Worm (Caenorhabditis elegans) whole organism, midembryonic: ENCODE measurements around the gene C53A5.17.

ENCODE experiments used
- T22C8.4 ChIP-seq: fragments of 200-800 bp; sonication (Bioruptor generic); IDR thresholded peaks from 2 replicates; pipeline ENCODE4 v1.3.6; 2022; ENCODE audit warnings: missing genetic modification characterization, missing compliant biosample characterization
- flt-1 ChIP-seq: fragments of 200-800 bp; sonication (Bioruptor generic); IDR thresholded peaks from 2 replicates; pipeline ENCODE4 v1.3.6; 2022; ENCODE audit warnings: missing genetic modification characterization, missing compliant biosample characterization
- klf-2 ChIP-seq: fragments of 200-800 bp; sonication (Bioruptor generic); conservative IDR thresholded peaks from 2 replicates; pipeline ENCODE4 v1.3.6; 2022; ENCODE audit warnings: missing genetic modification reagents, missing genetic modification characterization, missing compliant biosample characterization
- ztf-29 ChIP-seq: fragments of 200-800 bp; sonication (Bioruptor generic); IDR thresholded peaks from 2 replicates; pipeline ENCODE4 v1.3.6; 2022; ENCODE audit warnings: missing genetic modification reagents, missing genetic modification characterization, missing compliant biosample characterization

ce11 chrV:14530813-14531212 is 9.9 kb upstream of the C53A5.17 start, which contains the start of gene kcnl-4:
- TF ChIP-seq klf-2 (no peak), ztf-29 (GFP tag; lab: Robert Waterston, UW) (no peak), flt-1 (GFP tag; lab: Robert Waterston, UW) (no peak), T22C8.4 (GFP tag; lab: Robert Waterston, UW) (no peak)
